Fruit fly (Drosophila melanogaster) S2 (cell line): Measurements from ENCODE around the gene CG9254.

Experiments
- CG8478 ChIP-seq: fragments of >200 bp; optimal IDR thresholded peaks from 2 replicates; lab custom pipeline; 2018
- CTCF ChIP-seq, 2 experiments: fragments of >200 bp; optimal IDR thresholded peaks; 2 replicates each; lab custom pipeline; 2018

Gene CG9254

dm6 chr2L:13597136-13597615, at the start of gene CG9254:
Gene CG9254 (minus strand): TSS chr2L:13597186.
- TF ChIP-seq CG8478 (lab: Kevin White, UChicago) (no peak), CTCF (optimal IDR thresholded peaks at IDR 0.05; lab: Kevin White, UChicago) (no peak)

dm6 chr2L:13641887-13642826, 45.2 kb upstream of the CG9254 start, which contains the start of gene ics:
Gene ics (minus strand): TSS chr2L:13642602.
- TF ChIP-seq CTCF (optimal IDR thresholded peaks at IDR 0.05; lab: Kevin White, UChicago), result peak; percentile 4 to 32
- no peak for TF ChIP-seq CG8478 (lab: Kevin White, UChicago)

dm6 chr2L:13641046-13641445, 44.1 kb upstream of the CG9254 start:
- TF ChIP-seq CG8478 (lab: Kevin White, UChicago), result no peak
- no peak for TF ChIP-seq CTCF (optimal IDR thresholded peaks at IDR 0.05; lab: Kevin White, UChicago)

- no peak for TF ChIP-seq CTCF (optimal IDR thresholded peaks at IDR 0.05; lab: Kevin White, UChicago)
These were observed 43.5 kb upstream of the CG9254 start for dm6 chr2L:13640502-13640949.

dm6 chr2L:13629943-13630342, 33.0 kb upstream of the CG9254 start:
- no peak for TF ChIP-seq CTCF (optimal IDR thresholded peaks at IDR 0.05; lab: Kevin White, UChicago)
- TF ChIP-seq CG8478 (lab: Kevin White, UChicago), result no peak

dm6 chr2L:13615617-13616016, 18.6 kb upstream of the CG9254 start:
- TF ChIP-seq CG8478 (lab: Kevin White, UChicago) (no peak), CTCF (optimal IDR thresholded peaks at IDR 0.05; lab: Kevin White, UChicago) (no peak)

- no peak for TF ChIP-seq CTCF (optimal IDR thresholded peaks at IDR 0.05; lab: Kevin White, UChicago)
- TF ChIP-seq CG8478 (lab: Kevin White, UChicago), result no peak
These were observed 16.7 kb upstream of the CG9254 start for dm6 chr2L:13613720-13614119.

dm6 chr2L:13611860-13612259, 14.9 kb upstream of the CG9254 start:
- no peak for TF ChIP-seq CG8478 (lab: Kevin White, UChicago)

dm6 chr2L:13591393-13591792, 5.6 kb downstream of the CG9254 start:
- TF ChIP-seq CG8478 (lab: Kevin White, UChicago), result no peak
- no peak for TF ChIP-seq CTCF (optimal IDR thresholded peaks at IDR 0.05; lab: Kevin White, UChicago)

- TF ChIP-seq CTCF (optimal IDR thresholded peaks at IDR 0.05; lab: Kevin White, UChicago), result no peak
- no peak for TF ChIP-seq CG8478 (lab: Kevin White, UChicago)
These were observed 10.3 kb downstream of the CG9254 start for dm6 chr2L:13586655-13587054.

dm6 chr2L:13571791-13572451, 25.1 kb downstream of the CG9254 start:
- TF ChIP-seq CG8478 (lab: Kevin White, UChicago) (no peak), CTCF (optimal IDR thresholded peaks at IDR 0.05; lab: Kevin White, UChicago) (no peak)

- no peak for TF ChIP-seq CG8478 (lab: Kevin White, UChicago)
- no peak for TF ChIP-seq CTCF (optimal IDR thresholded peaks at IDR 0.05; lab: Kevin White, UChicago)
These were observed 26.0 kb downstream of the CG9254 start for dm6 chr2L:13570982-13571426.

- TF ChIP-seq CTCF (optimal IDR thresholded peaks at IDR 0.05; lab: Kevin White, UChicago) (no peak), CG8478 (lab: Kevin White, UChicago) (no peak)
These were observed 27.0 kb downstream of the CG9254 start for dm6 chr2L:13570016-13570415.

dm6 chr2L:13568938-13569337, 28.0 kb downstream of the CG9254 start:
- no peak for TF ChIP-seq CTCF (optimal IDR thresholded peaks at IDR 0.05; lab: Kevin White, UChicago)
- no peak for TF ChIP-seq CG8478 (lab: Kevin White, UChicago)

dm6 chr2L:13555397-13555796, 41.6 kb downstream of the CG9254 start:
- TF ChIP-seq CG8478 (lab: Kevin White, UChicago) (no peak), CTCF (optimal IDR thresholded peaks at IDR 0.05; lab: Kevin White, UChicago) (no peak)
